Worm (Caenorhabditis elegans): ENCODE measurements around the gene chil-7.

DNA sequence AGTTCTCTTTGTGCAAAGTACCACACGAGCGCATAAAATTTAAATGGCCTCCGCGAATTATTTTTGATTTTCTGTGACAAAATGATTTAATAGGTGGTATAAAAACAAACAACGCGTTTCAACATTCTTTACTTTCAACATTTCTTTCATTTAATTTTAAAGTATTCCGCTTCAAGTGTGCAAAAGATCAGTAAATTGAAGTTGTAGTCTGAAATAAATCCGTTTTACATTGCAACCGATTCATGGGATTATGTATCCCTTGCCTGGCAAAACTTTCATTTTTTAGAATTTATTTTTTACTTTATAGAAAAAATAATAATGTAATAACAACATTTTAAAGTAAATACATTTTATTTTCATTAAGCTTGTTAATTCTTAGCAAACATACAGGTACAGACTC is 23.5 kb upstream of the chil-7 start, which contains the start of gene F26C11.1:
- TF ChIP-seq ets-7 (tag; optimal IDR thresholded peaks at IDR 0.05): no peak
- no peak for TF ChIP-seq pes-1 (GFP tag; IDR thresholded peaks at IDR 0.05)
- TF ChIP-seq hmbx-1 (tag; optimal IDR thresholded peaks at IDR 0.05): no peak
- TF ChIP-seq sea-1 (GFP tag; conservative IDR thresholded peaks at IDR 0.05): no peak

Data from whole organism, early embryonic.